Fruit fly (Drosophila melanogaster): ENCODE data around the gene smo.

DNA sequence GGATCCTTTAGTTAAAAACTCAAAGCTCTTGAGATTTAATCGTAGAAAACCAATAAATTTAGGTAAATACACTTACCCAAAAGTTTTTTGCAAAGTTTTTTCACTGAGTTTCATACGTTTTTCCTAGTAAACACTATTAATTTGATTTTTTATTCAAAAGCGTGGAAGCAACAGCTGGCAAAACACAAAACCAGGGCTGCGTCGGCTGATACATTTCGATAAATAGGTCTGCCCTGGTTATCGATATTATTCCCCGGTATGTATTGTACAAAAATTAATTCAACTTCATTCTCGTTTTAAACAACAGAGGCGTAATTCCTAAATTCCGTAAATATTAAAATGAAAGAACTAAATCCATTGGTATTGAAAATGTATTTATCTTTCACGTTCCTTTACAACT lies 5.8 kb upstream of the smo start, which contains the start of gene Dus1:
- TF ChIP-seq CG9948 (tag; optimal IDR thresholded peaks at IDR 0.05) (no peak), CG8159 (tag; optimal IDR thresholded peaks at IDR 0.05) (no peak)
